Fruit fly (Drosophila melanogaster) whole organism, embryonic: ENCODE data around the gene Sox21a.

Experiments
- Lim3 ChIP-seq: fragments of 200-800 bp; sonication (Bioruptor generic); IDR thresholded peaks from 2 replicates; pipeline ENCODE4 v1.3.6; 2022; ENCODE audit warnings: missing biosample characterization, missing genetic modification characterization
- corto ChIP-seq: fragments of 200-800 bp; sonication (Bioruptor generic); optimal IDR thresholded peaks from 2 replicates; lab custom pipeline; 2016; ENCODE audit warnings: missing biosample characterization, mild to moderate bottlenecking, missing genetic modification characterization, moderate library complexity

DNA sequence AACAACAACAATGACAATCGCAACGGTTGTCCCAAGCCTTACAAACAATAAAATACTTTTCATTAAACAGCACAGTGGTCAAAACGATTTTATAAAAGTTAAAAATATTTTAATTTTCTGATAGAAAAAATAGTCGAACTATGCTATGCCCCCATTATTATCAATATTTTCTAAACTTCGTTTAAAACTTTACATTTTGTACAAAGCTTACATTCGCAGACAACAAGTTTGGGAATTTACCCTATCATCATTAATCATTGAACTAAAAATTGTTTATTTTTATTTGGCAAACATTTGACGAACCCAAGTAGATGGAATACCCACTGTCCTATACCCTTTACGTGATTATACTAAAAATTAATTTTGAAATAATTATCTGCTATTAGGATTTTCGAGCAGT, 29.7 kb downstream of the Sox21a start:
- TF ChIP-seq Lim3 (GFP tag; lab: Robert Waterston, UW) (no peak), corto (GFP tag; lab: Kevin White, UChicago) (no peak)
